Worm (Caenorhabditis elegans): ENCODE results near the gene C17C3.9.

- TF ChIP-seq nhr-28 (tag; optimal IDR thresholded peaks at IDR 0.05) (no peak), lsy-2 (tag; optimal IDR thresholded peaks at IDR 0.05) (no peak), snpc-4 (tag; optimal IDR thresholded peaks at IDR 0.05) (no peak), drap-1 (GFP tag; optimal IDR thresholded peaks at IDR 0.05) (no peak), nhr-76 (tag; optimal IDR thresholded peaks at IDR 0.05) (no peak), sem-2 (GFP tag; optimal IDR thresholded peaks at IDR 0.05) (no peak), ham-2 (GFP tag; optimal IDR thresholded peaks at IDR 0.05) (no peak), sptf-1 (tag; optimal IDR thresholded peaks at IDR 0.05) (no peak), blmp-1 (tag; optimal IDR thresholded peaks at IDR 0.05) (no peak)
Measured at ce11 chrII:5578714-5579113, 46.6 kb upstream of the C17C3.9 start.
